Worm (Caenorhabditis elegans): ENCODE results near the gene F36G9.13.

F36G9.13 gene

ce11 chrV:15996655-15997186, 13.6 kb downstream of the F36G9.13 start, which contains the start of the genes C06C6.9 and C06C6.8:
C06C6.9 (minus strand) TSS chrV:15996755.
C06C6.8 (plus strand) TSS chrV:15997136.
- TF ChIP-seq nhr-10 (tag; optimal IDR thresholded peaks at IDR 0.05) (no peak), snpc-4 (tag; optimal IDR thresholded peaks at IDR 0.05) (no peak), ztf-4 (tag; optimal IDR thresholded peaks at IDR 0.05) (no peak), alr-1 (tag; optimal IDR thresholded peaks at IDR 0.05) (no peak), ama-1 (optimal IDR thresholded peaks at IDR 0.05) (no peak), C34F6.9 (tag; optimal IDR thresholded peaks at IDR 0.05) (no peak), F13H6.1 (tag; optimal IDR thresholded peaks at IDR 0.05) (no peak), sma-9 (GFP tag; optimal IDR thresholded peaks at IDR 0.05) (no peak), sma-9 (tag; optimal IDR thresholded peaks at IDR 0.05) (no peak), nhr-23 (tag; optimal IDR thresholded peaks at IDR 0.05) (no peak), nhr-237 (tag; optimal IDR thresholded peaks at IDR 0.05) (no peak), unc-62 (GFP tag; optimal IDR thresholded peaks at IDR 0.05) (no peak), nhr-25 (tag; optimal IDR thresholded peaks at IDR 0.05) (no peak), fos-1 (tag; optimal IDR thresholded peaks at IDR 0.05) (no peak), ceh-82 (tag; optimal IDR thresholded peaks at IDR 0.05) (no peak)

DNA sequence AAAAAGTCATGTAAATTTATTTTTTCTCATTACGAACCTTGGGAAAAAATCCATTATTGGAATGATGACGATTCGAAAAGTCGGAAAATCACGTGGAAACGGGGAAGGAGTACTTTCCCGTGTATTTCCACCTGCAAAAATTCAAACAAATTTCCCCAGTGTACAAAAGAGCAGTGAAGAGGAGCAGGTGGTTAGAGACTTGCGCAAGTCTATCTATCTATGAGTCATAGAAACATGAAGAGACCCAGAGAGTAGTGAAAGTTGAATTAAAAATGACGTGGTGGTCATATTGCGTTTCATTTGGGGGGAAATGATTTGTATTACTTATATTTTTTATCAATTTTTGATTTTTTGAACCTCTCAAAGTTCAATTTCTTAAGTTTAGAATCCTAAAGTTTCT, 17.3 kb downstream of the F36G9.13 start, which contains the start of gene nhr-50:
Gene nhr-50, minus strand, starts transcription at position 199 of the 400 bp plus-strand sequence.
- TF ChIP-seq nhr-77 (tag; optimal IDR thresholded peaks at IDR 0.05) (no peak), unc-39 (tag; optimal IDR thresholded peaks at IDR 0.05) (no peak), peb-1 (tag; optimal IDR thresholded peaks at IDR 0.05) (no peak), Y55F3AM.14 (GFP tag; optimal IDR thresholded peaks at IDR 0.05) (no peak), aly-2 (tag; optimal IDR thresholded peaks at IDR 0.05) (no peak), sma-3 (GFP tag; optimal IDR thresholded peaks at IDR 0.05) (peak; percentile 69), gmeb-1 (tag; optimal IDR thresholded peaks at IDR 0.05) (peak; percentile 8), C34F6.9 (tag; optimal IDR thresholded peaks at IDR 0.05) (peak; percentile 45), F13H6.1 (tag; optimal IDR thresholded peaks at IDR 0.05) (peak; percentile 53), nhr-25 (tag; optimal IDR thresholded peaks at IDR 0.05) (no peak), elt-3 (tag; optimal IDR thresholded peaks at IDR 0.05) (no peak), snpc-4 (tag; optimal IDR thresholded peaks at IDR 0.05) (no peak), blmp-1 (tag; optimal IDR thresholded peaks at IDR 0.05; ENCODE audit: insufficient read depth) (peak; percentile 97), ceh-16 (tag; optimal IDR thresholded peaks at IDR 0.05) (no peak), ztf-1 (GFP tag; conservative IDR thresholded peaks at IDR 0.05) (no peak), elt-1 (tag; optimal IDR thresholded peaks at IDR 0.05) (no peak), ceh-82 (tag; optimal IDR thresholded peaks at IDR 0.05) (no peak), zag-1 (tag; optimal IDR thresholded peaks at IDR 0.05) (no peak), R02D3.7 (tag; optimal IDR thresholded peaks at IDR 0.05) (no peak), nhr-10 (tag; optimal IDR thresholded peaks at IDR 0.05) (no peak), skn-1 (tag; optimal IDR thresholded peaks at IDR 0.05) (no peak), lsy-2 (tag; optimal IDR thresholded peaks at IDR 0.05) (no peak), fos-1 (tag; optimal IDR thresholded peaks at IDR 0.05) (peak; percentile 99), lin-39 (tag; optimal IDR thresholded peaks at IDR 0.05) (no peak), unc-62 (GFP tag; optimal IDR thresholded peaks at IDR 0.05) (no peak), ztf-4 (tag; optimal IDR thresholded peaks at IDR 0.05) (peak; percentile 8), nhr-237 (tag; optimal IDR thresholded peaks at IDR 0.05) (no peak), egl-27 (tag; optimal IDR thresholded peaks at IDR 0.05) (peak; percentile 57), sma-9 (GFP tag; optimal IDR thresholded peaks at IDR 0.05) (peak; percentile 91), sma-9 (tag; optimal IDR thresholded peaks at IDR 0.05) (no peak), ama-1 (optimal IDR thresholded peaks at IDR 0.05) (no peak), ZK546.5 (tag; optimal IDR thresholded peaks at IDR 0.05) (no peak), alr-1 (tag; optimal IDR thresholded peaks at IDR 0.05) (no peak), dmd-4 (tag; optimal IDR thresholded peaks at IDR 0.05) (no peak), nhr-11 (tag; optimal IDR thresholded peaks at IDR 0.05) (no peak), nhr-21 (tag; optimal IDR thresholded peaks at IDR 0.05) (peak; percentile 45), nhr-23 (tag; optimal IDR thresholded peaks at IDR 0.05) (no peak), crh-2 (tag; optimal IDR thresholded peaks at IDR 0.05) (peak; percentile 83), unc-55 (GFP tag; optimal IDR thresholded peaks at IDR 0.05) (no peak), sem-4 (tag; optimal IDR thresholded peaks at IDR 0.05) (no peak), mdl-1 (tag; optimal IDR thresholded peaks at IDR 0.05) (no peak), lin-13 (GFP tag; optimal IDR thresholded peaks at IDR 0.05) (no peak), nhr-6 (tag; optimal IDR thresholded peaks at IDR 0.05) (no peak), ztf-11 (tag; optimal IDR thresholded peaks at IDR 0.05) (no peak), nhr-12 (tag; optimal IDR thresholded peaks at IDR 0.05) (no peak), mbf-1 (tag; optimal IDR thresholded peaks at IDR 0.05) (no peak), mab-5 (tag; optimal IDR thresholded peaks at IDR 0.05) (no peak), nhr-129 (tag; optimal IDR thresholded peaks at IDR 0.05) (peak; percentile 54), lin-11 (tag; optimal IDR thresholded peaks at IDR 0.05) (no peak)
